Fruit fly (Drosophila melanogaster) S2 (cell line): Measurements from ENCODE around the gene Vajk1.

Experiments used
- CG8478 ChIP-seq: fragments of >200 bp; optimal IDR thresholded peaks from 2 replicates; lab custom pipeline; 2018
- CTCF ChIP-seq, 2 experiments: fragments of >200 bp; optimal IDR thresholded peaks; 2 replicates each; lab custom pipeline; 2018

Gene Vajk1

DNA sequence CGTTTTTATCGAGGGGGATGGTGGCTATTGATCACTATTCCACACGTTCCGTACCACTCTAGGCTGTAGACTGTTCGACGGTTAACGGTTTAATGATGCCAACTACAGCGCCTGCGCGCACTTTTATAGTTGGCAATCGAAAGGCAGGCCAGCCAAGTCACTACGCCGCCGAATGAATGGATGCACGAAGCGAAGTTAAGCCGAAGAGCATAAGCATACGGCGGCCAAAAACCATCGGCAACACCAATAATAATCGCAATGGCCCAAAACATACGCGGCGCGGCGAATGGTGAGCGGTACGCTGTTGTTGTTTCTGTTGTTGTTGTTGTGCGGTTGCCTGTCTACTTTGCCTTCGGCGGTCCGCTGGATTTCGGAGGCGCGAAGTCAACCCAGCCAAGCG, at the start of gene Vajk1:
Gene Vajk1 (minus strand): TSS at position 101 of the 400 bp plus-strand sequence.
- TF ChIP-seq CG8478 (lab: Kevin White, UChicago) (no peak), CTCF (optimal IDR thresholded peaks at IDR 0.05; lab: Kevin White, UChicago) (no peak)

DNA sequence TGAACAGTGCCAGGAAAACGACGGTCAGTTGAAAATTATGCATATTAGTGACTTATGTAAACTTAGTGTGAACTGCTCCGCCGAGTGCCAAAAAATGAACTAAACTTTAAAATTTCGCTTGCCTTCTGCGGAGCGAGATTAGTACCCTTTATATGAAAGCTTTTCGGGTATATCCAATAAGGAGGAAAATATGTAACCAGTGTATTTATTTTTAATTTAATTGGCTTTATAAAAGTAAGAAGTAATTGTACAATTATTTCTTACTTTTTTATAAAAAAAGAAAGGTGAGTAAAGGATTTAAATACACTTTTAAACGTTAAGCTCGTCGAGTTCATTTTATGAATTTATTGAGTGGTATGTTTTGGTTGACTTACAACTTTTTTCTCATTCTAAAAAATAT, 49.5 kb upstream of the Vajk1 start, which contains the start of gene He:
Gene He (minus strand): TSS at position 101 of the 400 bp plus-strand sequence.
- TF ChIP-seq CG8478 (lab: Kevin White, UChicago), result no peak
- no peak for TF ChIP-seq CTCF (optimal IDR thresholded peaks at IDR 0.05; lab: Kevin White, UChicago)

DNA sequence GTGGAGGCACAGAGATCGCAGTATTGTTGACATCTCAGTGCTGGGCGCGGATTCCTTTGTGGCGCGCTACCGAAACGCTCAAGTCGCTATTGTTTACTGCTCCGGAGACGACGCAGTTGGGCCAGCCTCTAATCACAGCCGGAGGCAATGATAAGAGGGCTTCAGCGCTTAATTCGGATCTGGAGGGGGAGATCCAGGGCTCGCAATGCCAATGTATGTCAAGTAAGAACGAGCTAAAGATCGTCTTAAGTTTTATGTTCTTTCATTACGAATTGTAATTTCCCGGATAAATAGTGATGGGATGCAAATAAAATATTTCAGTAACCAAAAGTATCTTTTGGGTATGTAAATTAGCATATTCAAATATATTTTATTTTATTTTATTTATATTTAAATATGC, 46.5 kb upstream of the Vajk1 start, which contains the start of the genes NimB4 and NimB5:
Gene NimB4 (minus strand): TSS at position 101 of the 400 bp plus-strand sequence.
Gene NimB5 (plus strand): TSS at position 302 of the 400 bp plus-strand sequence.
- TF ChIP-seq CG8478 (lab: Kevin White, UChicago) (no peak), CTCF (optimal IDR thresholded peaks at IDR 0.05; lab: Kevin White, UChicago) (no peak)

DNA sequence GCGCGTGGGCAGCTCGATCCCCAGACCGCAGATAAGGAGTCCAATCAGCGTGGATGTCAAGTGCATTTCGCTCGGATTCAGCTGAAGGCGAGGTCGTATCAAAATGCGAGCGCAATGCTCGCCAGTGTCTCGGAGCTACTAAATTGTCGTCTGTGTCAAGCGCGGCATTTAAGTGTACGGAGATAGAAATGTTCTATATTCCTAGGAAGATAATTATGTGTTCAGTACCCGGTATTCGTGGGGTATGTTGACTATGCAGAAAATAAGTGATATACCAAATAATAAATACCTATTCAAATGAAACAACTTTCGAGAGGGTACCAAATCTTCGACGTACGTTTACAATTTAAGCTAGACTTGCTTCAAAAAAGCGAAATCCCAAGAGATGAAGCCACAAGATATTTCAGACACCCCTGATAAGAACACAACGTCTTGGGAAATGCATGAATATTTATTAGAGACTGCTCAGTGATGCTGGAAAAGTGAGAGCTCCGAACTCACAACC, 44.5 kb upstream of the Vajk1 start, which contains the start of gene NimB3:
Gene NimB3 (minus strand): TSS at position 140 of the 505 bp plus-strand sequence.
- TF ChIP-seq CTCF (optimal IDR thresholded peaks at IDR 0.05; lab: Kevin White, UChicago) (no peak), CG8478 (lab: Kevin White, UChicago) (no peak)

DNA sequence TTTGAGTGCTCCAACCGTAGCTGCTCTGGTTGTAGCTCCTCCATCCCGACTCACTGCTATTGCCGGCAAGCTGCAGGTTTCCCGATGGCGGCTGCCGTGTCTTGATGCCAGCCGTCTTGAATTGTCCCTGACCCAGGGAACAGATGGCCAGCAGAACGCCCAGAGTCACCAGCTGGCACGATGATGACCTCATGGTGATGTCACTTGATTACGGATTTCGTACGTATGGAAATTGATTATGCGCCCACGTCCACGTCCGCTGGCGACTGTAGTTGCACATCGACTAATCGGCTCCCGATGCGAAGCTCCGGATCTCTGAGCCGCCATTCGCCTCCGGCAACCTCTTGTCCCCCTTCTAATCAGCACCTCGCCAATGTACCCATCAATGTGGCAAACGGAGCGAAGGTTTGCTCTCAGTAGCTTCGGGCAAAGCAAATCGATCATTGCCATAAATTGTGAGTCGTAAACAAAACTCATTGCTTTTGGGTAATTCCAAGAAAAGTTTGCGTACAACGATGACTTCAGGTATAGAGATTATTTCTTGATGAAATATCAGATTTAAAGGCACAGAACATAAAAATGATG, 43.5 kb upstream of the Vajk1 start, which contains the start of gene NimB2:
Gene NimB2 (minus strand): TSS at position 287 of the 585 bp plus-strand sequence.
- TF ChIP-seq CG8478 (lab: Kevin White, UChicago) (no peak), CTCF (optimal IDR thresholded peaks at IDR 0.05; lab: Kevin White, UChicago) (no peak)

DNA sequence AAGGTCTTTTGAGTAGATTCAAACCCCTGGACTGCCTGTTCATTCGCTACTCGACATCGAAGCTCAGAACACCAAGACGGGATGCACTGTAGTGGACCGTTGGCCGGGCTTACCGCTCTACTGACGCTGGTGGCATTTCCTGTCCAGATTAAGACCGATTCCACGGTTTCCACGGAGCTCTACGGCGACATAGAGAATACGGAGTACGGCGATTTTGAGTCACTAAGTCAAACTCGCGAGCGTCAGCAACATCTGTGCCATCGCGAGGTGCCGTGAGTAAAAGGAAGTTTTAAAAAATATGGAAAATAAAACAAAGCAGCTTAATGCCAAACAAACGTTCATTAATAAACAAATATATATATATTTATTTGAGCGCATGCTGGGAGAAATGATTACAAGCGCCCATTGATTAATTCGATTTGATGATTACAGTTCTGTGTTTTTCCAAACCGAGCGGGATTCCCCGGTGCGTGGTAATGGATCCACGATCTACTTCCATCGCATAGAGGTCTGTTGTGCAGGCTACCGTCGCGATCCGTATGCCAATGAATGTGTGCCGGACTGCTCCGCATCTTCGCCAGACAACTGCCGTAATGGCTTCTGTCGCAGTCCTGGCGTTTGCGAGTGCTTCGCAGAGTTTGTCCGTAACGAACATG, 40.2 kb upstream of the Vajk1 start, which contains the start of gene NimB1:
Gene NimB1 (plus strand): TSS at position 41 of the 656 bp plus-strand sequence.
- TF ChIP-seq CG8478 (lab: Kevin White, UChicago) (no peak), CTCF (optimal IDR thresholded peaks at IDR 0.05; lab: Kevin White, UChicago) (no peak)

DNA sequence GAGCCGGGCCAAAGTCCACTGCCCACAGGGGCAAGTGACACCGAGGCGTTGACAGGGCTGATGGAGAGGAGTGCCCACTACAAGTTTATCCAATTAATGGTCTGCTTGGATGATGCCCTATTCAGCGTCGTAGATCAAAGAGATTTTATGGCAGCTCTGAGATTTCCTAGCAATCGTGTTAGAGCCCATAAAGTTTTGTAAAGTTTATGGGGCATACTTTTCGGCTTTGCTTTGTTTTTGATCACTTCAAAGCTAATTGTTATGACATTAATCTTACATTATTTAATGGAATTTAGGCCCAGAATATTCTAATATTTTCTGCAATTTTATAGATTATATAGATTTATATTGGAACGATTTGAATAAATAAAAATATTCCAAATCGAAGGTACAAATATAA, 37.0 kb upstream of the Vajk1 start:
- TF ChIP-seq CTCF (optimal IDR thresholded peaks at IDR 0.05; lab: Kevin White, UChicago) (no peak), CG8478 (lab: Kevin White, UChicago) (no peak)

DNA sequence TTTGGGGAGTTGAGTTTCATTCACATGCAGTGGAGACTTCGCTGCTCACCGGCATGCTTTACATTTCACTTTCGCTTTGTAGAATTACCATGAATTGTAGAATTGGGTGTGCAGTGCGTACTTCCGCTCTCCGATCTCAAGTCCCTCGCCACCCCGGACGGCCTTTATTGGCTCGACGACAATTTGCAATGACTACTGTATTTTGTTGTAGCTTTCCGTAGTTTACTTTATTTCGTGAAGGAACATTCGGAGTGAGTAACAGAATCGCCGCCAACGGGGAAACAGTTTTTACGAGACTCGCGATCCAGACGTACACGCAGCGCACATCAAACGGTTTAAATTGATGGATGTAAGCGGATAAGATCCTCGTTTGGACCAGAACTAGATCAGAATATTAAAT, 33.9 kb upstream of the Vajk1 start, which contains the start of gene NimA:
Gene NimA (plus strand): TSS at position 301 of the 400 bp plus-strand sequence.
- no peak for TF ChIP-seq CG8478 (lab: Kevin White, UChicago)
- no peak for TF ChIP-seq CTCF (optimal IDR thresholded peaks at IDR 0.05; lab: Kevin White, UChicago)

DNA sequence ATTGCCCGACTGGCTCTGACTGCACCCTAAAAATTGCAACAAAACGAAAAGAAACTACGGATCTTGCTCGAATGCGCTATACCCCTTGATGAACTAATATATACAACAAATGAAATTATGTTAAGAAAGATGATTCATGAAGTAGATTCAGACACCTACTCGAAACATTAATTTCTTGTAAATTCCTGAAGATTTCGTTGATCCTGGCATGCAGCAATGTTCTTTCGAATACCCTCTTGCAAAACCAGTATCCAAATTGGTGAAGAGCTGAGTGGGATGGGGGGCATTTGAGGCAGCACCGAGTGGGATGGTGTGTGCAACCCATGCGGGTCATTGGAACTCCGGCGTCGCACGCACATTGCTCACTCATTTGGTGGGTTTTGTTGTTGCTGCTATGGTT, 32.4 kb upstream of the Vajk1 start:
- no peak for TF ChIP-seq CG8478 (lab: Kevin White, UChicago)
- no peak for TF ChIP-seq CTCF (optimal IDR thresholded peaks at IDR 0.05; lab: Kevin White, UChicago)

DNA sequence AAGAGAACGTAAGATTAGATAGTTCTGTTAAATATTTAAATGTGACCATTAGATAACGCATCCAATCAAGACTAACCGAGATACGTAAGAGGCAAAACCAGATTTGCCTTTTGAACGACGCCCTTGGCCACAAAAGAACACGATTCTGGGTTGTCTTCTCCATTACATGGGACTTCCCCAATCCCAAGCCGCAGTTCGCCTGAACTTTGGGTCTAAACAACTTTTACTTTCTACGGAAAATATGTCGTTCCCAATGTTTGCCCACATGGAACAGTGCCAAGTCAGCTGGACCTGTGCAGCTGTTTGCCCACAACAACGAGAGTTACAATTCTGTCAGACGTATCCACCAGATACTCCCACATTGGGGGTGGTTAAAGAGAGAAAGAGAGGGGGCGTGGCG, 26.4 kb upstream of the Vajk1 start:
- TF ChIP-seq CG8478 (lab: Kevin White, UChicago) (no peak), CTCF (optimal IDR thresholded peaks at IDR 0.05; lab: Kevin White, UChicago) (no peak)

DNA sequence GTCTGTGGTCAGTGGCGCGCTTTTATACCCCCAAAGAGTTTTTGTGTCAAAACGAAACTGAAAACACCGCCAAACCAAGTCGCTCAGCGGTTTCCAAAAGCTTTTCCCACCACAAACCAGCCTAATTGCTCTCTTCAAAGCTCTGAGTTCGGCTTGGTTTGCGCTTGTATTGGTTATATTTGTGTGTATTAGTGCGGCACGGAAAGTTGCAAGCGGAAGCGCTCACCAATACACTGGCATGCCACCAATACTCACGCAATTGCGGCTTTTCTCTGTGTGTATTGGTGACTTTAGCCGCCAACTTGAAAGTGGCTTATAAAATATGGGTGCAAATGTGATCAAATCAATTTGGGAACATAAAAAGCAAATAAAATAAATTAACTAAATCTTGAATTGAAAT, 24.1 kb upstream of the Vajk1 start, which contains the start of gene Vajk3:
Gene Vajk3 (minus strand): TSS at position 1 of the 400 bp plus-strand sequence.
- TF ChIP-seq CG8478 (lab: Kevin White, UChicago), result no peak
- no peak for TF ChIP-seq CTCF (optimal IDR thresholded peaks at IDR 0.05; lab: Kevin White, UChicago)

DNA sequence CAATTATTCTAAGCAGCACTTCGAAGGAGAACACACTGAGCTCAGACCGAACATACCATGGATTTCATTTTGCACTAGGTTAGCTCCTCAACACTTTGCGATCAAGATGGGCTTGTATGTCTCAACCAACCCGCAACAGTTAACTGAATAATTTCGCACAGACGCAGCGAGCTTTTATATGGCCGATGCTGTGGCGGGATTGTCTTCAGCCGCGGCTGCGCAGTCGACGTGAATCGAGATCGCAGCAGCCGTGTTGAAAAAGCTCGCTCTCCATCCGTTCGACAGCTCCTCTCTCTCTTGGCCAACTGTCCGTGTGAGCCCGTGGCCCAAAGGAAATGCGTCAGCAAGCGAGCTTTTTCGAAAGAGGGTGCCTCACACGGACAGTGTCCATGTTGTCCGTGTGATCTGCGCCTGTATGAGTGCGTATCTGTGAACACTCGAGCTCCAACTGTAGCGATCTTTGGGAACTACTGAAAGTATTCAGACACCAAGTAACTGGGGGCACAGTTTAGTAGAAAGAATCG, 11.3 kb upstream of the Vajk1 start, which contains the start of gene Vajk2:
Gene Vajk2 (minus strand): TSS at position 151 of the 524 bp plus-strand sequence.
- TF ChIP-seq CG8478 (lab: Kevin White, UChicago) (no peak), CTCF (optimal IDR thresholded peaks at IDR 0.05; lab: Kevin White, UChicago) (no peak)

DNA sequence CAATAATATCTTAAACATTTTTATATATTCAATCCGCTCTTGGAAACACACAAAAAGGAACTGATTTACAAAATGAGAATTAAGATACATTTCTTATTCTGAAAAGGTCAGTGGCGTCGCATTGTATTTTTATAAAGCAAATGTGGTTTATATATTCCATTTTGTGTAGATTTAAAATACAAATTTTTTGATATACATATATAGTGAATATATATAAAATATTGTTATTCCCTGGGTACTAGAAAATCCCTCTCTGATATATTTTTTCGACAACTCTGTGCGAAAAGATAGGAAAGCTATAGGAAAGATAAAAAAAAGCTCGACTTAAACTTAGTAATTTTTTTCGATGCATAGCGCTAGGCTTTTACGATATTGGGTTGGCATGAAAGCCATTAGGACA, 8.0 kb upstream of the Vajk1 start, which contains the start of gene CG42711:
Gene CG42711 (minus strand): TSS at position 45 of the 400 bp plus-strand sequence.
- TF ChIP-seq CG8478 (lab: Kevin White, UChicago) (no peak), CTCF (optimal IDR thresholded peaks at IDR 0.05; lab: Kevin White, UChicago) (no peak)

DNA sequence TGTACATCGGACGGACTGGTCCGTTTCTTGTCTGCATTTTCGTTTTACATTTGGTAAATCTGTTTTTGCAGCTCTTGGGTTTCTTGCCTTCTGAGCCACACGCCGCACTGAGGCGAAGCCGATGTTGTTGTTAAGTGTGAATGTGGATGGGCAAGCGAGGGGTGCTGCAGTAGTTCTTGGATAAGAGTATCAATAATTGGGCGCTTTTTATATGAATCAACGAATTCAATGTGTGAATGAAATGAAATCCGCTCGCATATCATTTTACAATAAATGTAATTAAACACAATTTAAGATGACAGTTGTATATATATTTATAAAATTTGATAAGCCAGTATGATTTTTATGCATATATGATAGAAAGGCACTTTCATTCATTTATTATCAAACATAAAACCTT, 5.1 kb upstream of the Vajk1 start:
- no peak for TF ChIP-seq CTCF (optimal IDR thresholded peaks at IDR 0.05; lab: Kevin White, UChicago)
- TF ChIP-seq CG8478 (lab: Kevin White, UChicago), result no peak
